Worm (Caenorhabditis elegans): ENCODE results near the gene vha-6.

The vha-6 gene

ce11 chrII:11484600-11484999 is 46.3 kb upstream of the vha-6 start (continued):
- TF ChIP-seq blmp-1 (tag; optimal IDR thresholded peaks at IDR 0.05) (no peak), ama-1 (optimal IDR thresholded peaks at IDR 0.05) (no peak), nhr-90 (tag; optimal IDR thresholded peaks at IDR 0.05; ENCODE audit: poor library complexity) (peak; percentile 74), C16A3.4 (tag; optimal IDR thresholded peaks at IDR 0.05) (peak; percentile 83)

DNA sequence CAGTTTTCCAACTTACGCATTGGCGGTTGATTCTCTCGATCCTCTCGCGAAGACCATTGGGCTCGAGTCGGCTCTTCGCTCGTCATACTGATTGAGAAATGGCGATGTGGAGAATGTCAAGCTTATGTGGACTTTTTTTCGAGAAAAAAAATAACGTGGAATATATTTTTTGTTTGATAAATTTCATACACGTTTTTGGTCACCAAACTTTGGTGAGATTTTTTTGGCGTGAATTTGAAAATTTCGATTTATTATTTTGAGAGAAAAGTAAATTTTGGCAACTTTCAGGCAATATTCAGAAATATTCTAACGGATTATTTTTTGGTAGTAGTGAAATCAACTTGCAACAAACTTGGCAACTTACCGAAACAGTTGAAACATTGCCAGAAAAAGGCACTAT is 40.8 kb upstream of the vha-6 start, which contains the start of gene W02B12.12:
Gene W02B12.12, minus strand, starts transcription at position 101 of the 400 bp plus-strand sequence.
- TF ChIP-seq tbx-2 (tag; optimal IDR thresholded peaks at IDR 0.05) (no peak), nhr-90 (tag; optimal IDR thresholded peaks at IDR 0.05; ENCODE audit: poor library complexity) (no peak), zag-1 (tag; optimal IDR thresholded peaks at IDR 0.05) (no peak), nhr-12 (tag; optimal IDR thresholded peaks at IDR 0.05) (no peak), snpc-4 (tag; optimal IDR thresholded peaks at IDR 0.05) (no peak), ztf-4 (tag; optimal IDR thresholded peaks at IDR 0.05) (no peak), ceh-8 (GFP tag; optimal IDR thresholded peaks at IDR 0.05) (no peak)

- TF ChIP-seq nhr-76 (tag; optimal IDR thresholded peaks at IDR 0.05) (no peak), irx-1 (tag; optimal IDR thresholded peaks at IDR 0.05) (no peak), zag-1 (tag; optimal IDR thresholded peaks at IDR 0.05) (no peak), F16B12.6 (tag; optimal IDR thresholded peaks at IDR 0.05) (no peak), zip-4 (GFP tag; optimal IDR thresholded peaks at IDR 0.05) (no peak), hlh-4 (tag; optimal IDR thresholded peaks at IDR 0.05) (no peak), lsy-2 (tag; optimal IDR thresholded peaks at IDR 0.05) (no peak), nhr-237 (tag; optimal IDR thresholded peaks at IDR 0.05) (no peak), efl-3 (GFP tag; optimal IDR thresholded peaks at IDR 0.05) (no peak), egl-13 (tag; optimal IDR thresholded peaks at IDR 0.05) (no peak), pag-3 (tag; optimal IDR thresholded peaks at IDR 0.05; ENCODE audit: borderline replicate concordance, insufficient read depth) (no peak)
These were observed 38.2 kb upstream of the vha-6 start, which contains the start of gene W02B12.16 for ce11 chrII:11476410-11476809. Gene W02B12.16 (minus strand): TSS chrII:11476510.

DNA sequence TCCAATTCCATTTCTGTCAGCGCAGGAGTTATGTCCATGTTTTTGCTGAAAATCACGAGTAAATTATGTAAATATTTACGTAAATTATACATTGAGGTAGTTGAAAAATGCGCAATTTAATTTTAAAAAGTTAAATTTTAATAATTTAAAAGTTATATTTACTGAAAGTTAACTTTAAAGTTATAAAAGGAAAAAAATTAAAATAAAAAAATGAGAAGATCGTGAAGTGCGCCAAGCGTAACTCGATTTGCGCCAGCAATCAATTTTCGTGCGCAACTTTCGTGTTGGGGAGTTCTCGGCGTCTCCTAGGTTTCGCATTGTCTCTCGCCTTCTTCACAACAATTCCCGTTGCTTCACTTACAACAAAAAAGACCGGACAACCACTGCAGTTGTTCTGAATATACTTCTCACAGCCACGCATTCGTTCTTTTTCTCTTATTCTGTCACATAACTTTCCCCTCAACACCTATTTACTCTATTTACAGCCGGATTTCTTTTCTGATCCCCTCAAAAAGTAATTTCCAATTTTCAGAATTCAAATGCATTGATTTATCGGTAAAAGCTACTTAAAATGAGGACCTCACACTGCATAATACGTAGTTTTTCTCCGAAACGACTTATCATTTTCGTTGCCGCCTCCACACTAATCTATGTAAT is 35.4 kb upstream of the vha-6 start, which contains the start of the genes metl-1 and W02B12.11:
Gene metl-1, minus strand, starts transcription at position 51 of the 657 bp plus-strand sequence.
Gene W02B12.11, plus strand, starts transcription at position 337 of the 657 bp plus-strand sequence.
- peak; percentile 4 for TF ChIP-seq hpl-2 (GFP tag; optimal IDR thresholded peaks at IDR 0.05)
- TF ChIP-seq fkh-4 (tag; optimal IDR thresholded peaks at IDR 0.05; ENCODE audit: borderline replicate concordance), result peak; percentile 46
- TF ChIP-seq pqm-1 (tag; optimal IDR thresholded peaks at IDR 0.05), result no peak
- TF ChIP-seq nhr-237 (tag; optimal IDR thresholded peaks at IDR 0.05), result no peak
- no peak for TF ChIP-seq nhr-76 (tag; optimal IDR thresholded peaks at IDR 0.05)
- TF ChIP-seq C04F5.9 (tag; optimal IDR thresholded peaks at IDR 0.05), result peak; percentile 69
- peak; percentile 90 for TF ChIP-seq swsn-7 (tag; optimal IDR thresholded peaks at IDR 0.05)
- peak in 1 of 2 experiments; percentile 55 for TF ChIP-seq ztf-11 (tag; optimal IDR thresholded peaks at IDR 0.05)
- TF ChIP-seq nhr-77 (tag; optimal IDR thresholded peaks at IDR 0.05), result peak; percentile 39
- peak; percentile 90 to 94 for TF ChIP-seq lsy-2 (tag; optimal IDR thresholded peaks at IDR 0.05)
- peak; percentile 74 to 81 (median 81) for TF ChIP-seq dpl-1 (GFP tag; optimal IDR thresholded peaks at IDR 0.05)
- TF ChIP-seq fkh-8 (tag; optimal IDR thresholded peaks at IDR 0.05), result peak; percentile 79
- TF ChIP-seq efl-1 (optimal IDR thresholded peaks at IDR 0.05), result peak; percentile 80 to 85
- TF ChIP-seq efl-1 (GFP tag; optimal IDR thresholded peaks at IDR 0.05 in 1 of 2), result peak; percentile 79 to 98
- no peak for TF ChIP-seq unc-98 (GFP tag; IDR thresholded peaks at IDR 0.05)
- TF ChIP-seq lin-13 (GFP tag; optimal IDR thresholded peaks at IDR 0.05), result peak; percentile 67
- TF ChIP-seq sup-37 (GFP tag; optimal IDR thresholded peaks at IDR 0.05), result peak; percentile 9
- TF ChIP-seq zag-1 (tag; optimal IDR thresholded peaks at IDR 0.05), result peak; percentile 46
- TF ChIP-seq irx-1 (tag; optimal IDR thresholded peaks at IDR 0.05), result peak; percentile 74
- TF ChIP-seq efl-3 (GFP tag; optimal IDR thresholded peaks at IDR 0.05), result peak; percentile 28
- peak; percentile 70 for TF ChIP-seq ceh-8 (GFP tag; optimal IDR thresholded peaks at IDR 0.05)
- peak; percentile 91 for TF ChIP-seq nhr-47 (tag; optimal IDR thresholded peaks at IDR 0.05)
- TF ChIP-seq ceh-82 (tag; optimal IDR thresholded peaks at IDR 0.05), result peak; percentile 86 to 93 (median 90)
- no peak for TF ChIP-seq egl-27 (tag; optimal IDR thresholded peaks at IDR 0.05)
- TF ChIP-seq C16A3.4 (tag; optimal IDR thresholded peaks at IDR 0.05), result peak; percentile 88
- peak; percentile 58 for TF ChIP-seq egl-13 (tag; optimal IDR thresholded peaks at IDR 0.05)
- no peak for TF ChIP-seq sptf-1 (tag; optimal IDR thresholded peaks at IDR 0.05)
- TF ChIP-seq elt-2 (tag; optimal IDR thresholded peaks at IDR 0.05), result peak; percentile 41
- peak; percentile 92 for TF ChIP-seq nhr-19 (GFP tag; conservative IDR thresholded peaks at IDR 0.05)
- TF ChIP-seq tlp-1 (tag; optimal IDR thresholded peaks at IDR 0.05), result no peak
- peak; percentile 92 for TF ChIP-seq nhr-71 (tag; optimal IDR thresholded peaks at IDR 0.05)
- peak; percentile 72 for TF ChIP-seq skn-1 (tag; optimal IDR thresholded peaks at IDR 0.05)
- TF ChIP-seq ceh-88 (GFP tag; IDR thresholded peaks at IDR 0.05), result 0 out of 2 replicates have a peak, but pooled peaks have one; percentile 40
- TF ChIP-seq unc-130 (tag; optimal IDR thresholded peaks at IDR 0.05), result peak; percentile 80
